Worm (Caenorhabditis elegans) whole organism, late embryonic: ENCODE results near the gene psmd-9.

Experiments
- C38D4.7 ChIP-seq: fragments of 200-800 bp; sonication (Bioruptor generic); optimal IDR thresholded peaks from 2 replicates; lab custom pipeline; 2018; ENCODE audit warnings: mild to moderate bottlenecking, missing genetic modification characterization, moderate library complexity, missing compliant biosample characterization
- ama-1 ChIP-seq: fragments of 150-350 bp; optimal IDR thresholded peaks from 2 replicates; lab custom pipeline; 2014
- ceh-9 ChIP-seq: sonication (generic microtip); optimal IDR thresholded peaks from 2 replicates; lab custom pipeline; 2016; ENCODE audit warnings: mild to moderate bottlenecking, missing genetic modification characterization, inconsistent platforms, missing compliant biosample characterization
- dve-1 ChIP-seq: sonication (generic microtip); optimal IDR thresholded peaks from 2 replicates; lab custom pipeline; 2017; ENCODE audit warnings: antibody characterized with exemption, mild to moderate bottlenecking, missing genetic modification characterization, missing compliant biosample characterization
- gmeb-2 ChIP-seq: sonication (generic microtip); optimal IDR thresholded peaks from 2 replicates; lab custom pipeline; 2016; ENCODE audit warnings: missing genetic modification characterization, inconsistent platforms, missing compliant biosample characterization
- lin-11 ChIP-seq: fragments of 200-800 bp; sonication (Bioruptor generic); optimal IDR thresholded peaks from 2 replicates; lab custom pipeline; 2018; ENCODE audit warnings: mild to moderate bottlenecking, missing genetic modification characterization, missing compliant biosample characterization
- nfya-1 ChIP-seq: sonication (generic microtip); optimal IDR thresholded peaks from 2 replicates; lab custom pipeline; 2017; ENCODE audit warnings: missing genetic modification characterization, mild to moderate bottlenecking, missing compliant biosample characterization, antibody characterized with exemption, moderate library complexity
- pros-1 ChIP-seq: fragments of 150-350 bp; optimal IDR thresholded peaks from 2 replicates; lab custom pipeline; 2014; ENCODE audit warnings: missing biosample characterization, missing genetic modification reagents, missing genetic modification characterization

DNA sequence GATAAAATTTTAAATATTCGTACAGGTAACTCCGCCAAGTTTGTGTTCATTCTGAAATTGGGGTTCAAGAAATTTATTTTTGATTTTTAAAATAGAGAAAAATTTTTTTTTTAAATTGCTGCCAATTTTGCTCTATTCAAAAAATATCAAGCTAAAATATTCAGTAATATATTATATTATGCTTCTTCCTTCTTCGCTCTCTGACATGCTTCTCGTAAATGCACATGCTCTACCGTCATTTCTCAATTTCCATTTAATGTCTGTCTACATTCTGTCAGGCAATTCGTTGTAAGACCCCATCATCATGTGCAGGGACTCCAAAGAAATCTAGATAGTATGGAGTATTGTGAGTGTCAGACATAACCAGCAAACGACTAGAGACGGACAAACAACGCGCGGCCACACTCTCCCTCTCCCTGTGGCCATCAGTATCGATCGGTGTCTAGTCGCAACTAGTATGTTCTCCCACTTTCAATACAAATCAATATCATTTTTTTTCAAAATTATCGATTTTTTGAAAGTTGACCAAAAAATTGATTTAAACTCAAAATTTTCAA lies 49.4 kb downstream of the psmd-9 start, which contains the start of the genes malt-1 and ceh-38:
- TF ChIP-seq gmeb-2 (tag; lab: Kevin White, UChicago), result no peak
- TF ChIP-seq lin-11, result no peak
- no peak for TF ChIP-seq C38D4.7
- no peak for TF ChIP-seq ama-1 (lab: Kevin White, UChicago)
- peak; percentile 68 for TF ChIP-seq dve-1 (tag; lab: Kevin White, UChicago)
- peak; percentile 72 for TF ChIP-seq pros-1 (tag; lab: Kevin White, UChicago)
- TF ChIP-seq ceh-9, result no peak
- TF ChIP-seq nfya-1, result peak; percentile 93
